Fruit fly (Drosophila melanogaster): ENCODE measurements around the gene CG5521.

Gene CG5521

dm6 chr3R:26952200-26952856 is 14.4 kb upstream of the CG5521 start:
- TF ChIP-seq CG8478 (optimal IDR thresholded peaks at IDR 0.05) (no peak), usp (GFP tag; optimal IDR thresholded peaks at IDR 0.05) (no peak), psq (optimal IDR thresholded peaks at IDR 0.05) (no peak), Dll (optimal IDR thresholded peaks at IDR 0.05) (no peak), EcR (GFP tag; optimal IDR thresholded peaks at IDR 0.05) (no peak), pan (optimal IDR thresholded peaks at IDR 0.05) (no peak)

- TF ChIP-seq CG8478 (optimal IDR thresholded peaks at IDR 0.05), result no peak
Measured at dm6 chr3R:26952857-26953477, 13.8 kb upstream of the CG5521 start.

dm6 chr3R:26953478-26953874 is 13.3 kb upstream of the CG5521 start:
- no peak for TF ChIP-seq pan (optimal IDR thresholded peaks at IDR 0.05)
- no peak for TF ChIP-seq usp (GFP tag; optimal IDR thresholded peaks at IDR 0.05)
- TF ChIP-seq CG8478 (optimal IDR thresholded peaks at IDR 0.05), result no peak
- TF ChIP-seq Dll (optimal IDR thresholded peaks at IDR 0.05), result no peak
- TF ChIP-seq EcR (GFP tag; optimal IDR thresholded peaks at IDR 0.05), result no peak
- no peak for TF ChIP-seq psq (optimal IDR thresholded peaks at IDR 0.05)

dm6 chr3R:26954020-26954672 is 12.6 kb upstream of the CG5521 start:
- TF ChIP-seq CG8478 (optimal IDR thresholded peaks at IDR 0.05) (peak; percentile 44), pan (optimal IDR thresholded peaks at IDR 0.05) (peak; percentile 71), psq (optimal IDR thresholded peaks at IDR 0.05) (no peak), EcR (GFP tag; optimal IDR thresholded peaks at IDR 0.05) (no peak), Dll (optimal IDR thresholded peaks at IDR 0.05) (no peak)

dm6 chr3R:26955527-26955926 is 11.2 kb upstream of the CG5521 start:
- TF ChIP-seq EcR (GFP tag; optimal IDR thresholded peaks at IDR 0.05) (no peak), psq (optimal IDR thresholded peaks at IDR 0.05) (no peak), pan (optimal IDR thresholded peaks at IDR 0.05) (no peak), Dll (optimal IDR thresholded peaks at IDR 0.05) (no peak), usp (GFP tag; optimal IDR thresholded peaks at IDR 0.05) (no peak), CG8478 (optimal IDR thresholded peaks at IDR 0.05) (no peak)

- no peak for TF ChIP-seq Dll (optimal IDR thresholded peaks at IDR 0.05)
- TF ChIP-seq pan (optimal IDR thresholded peaks at IDR 0.05), result no peak
- no peak for TF ChIP-seq usp (GFP tag; optimal IDR thresholded peaks at IDR 0.05)
- no peak for TF ChIP-seq CG8478 (optimal IDR thresholded peaks at IDR 0.05)
Measured at dm6 chr3R:26956376-26957062, 10.2 kb upstream of the CG5521 start.

dm6 chr3R:26957132-26957531 is 9.6 kb upstream of the CG5521 start:
- no peak for TF ChIP-seq pan (optimal IDR thresholded peaks at IDR 0.05)
- TF ChIP-seq CG8478 (optimal IDR thresholded peaks at IDR 0.05), result no peak
- no peak for TF ChIP-seq EcR (GFP tag; optimal IDR thresholded peaks at IDR 0.05)
- no peak for TF ChIP-seq psq (optimal IDR thresholded peaks at IDR 0.05)
- TF ChIP-seq usp (GFP tag; optimal IDR thresholded peaks at IDR 0.05), result no peak
- no peak for TF ChIP-seq Dll (optimal IDR thresholded peaks at IDR 0.05)

dm6 chr3R:26958314-26958979 is 8.3 kb upstream of the CG5521 start, which contains the start of gene CG6330:
CG6330 (minus strand) TSS chr3R:26958491.
- TF ChIP-seq CG8478 (optimal IDR thresholded peaks at IDR 0.05) (no peak), psq (optimal IDR thresholded peaks at IDR 0.05) (no peak), pan (optimal IDR thresholded peaks at IDR 0.05) (no peak), usp (GFP tag; optimal IDR thresholded peaks at IDR 0.05) (no peak), EcR (GFP tag; optimal IDR thresholded peaks at IDR 0.05) (no peak), Dll (optimal IDR thresholded peaks at IDR 0.05) (no peak)

- TF ChIP-seq psq (optimal IDR thresholded peaks at IDR 0.05) (no peak), CG8478 (optimal IDR thresholded peaks at IDR 0.05) (no peak), EcR (GFP tag; optimal IDR thresholded peaks at IDR 0.05) (peak in 1 of 2 experiments; percentile 62), pan (optimal IDR thresholded peaks at IDR 0.05) (no peak), Dll (optimal IDR thresholded peaks at IDR 0.05) (no peak)
Measured at dm6 chr3R:26960496-26960895, 6.2 kb upstream of the CG5521 start.

- TF ChIP-seq usp (GFP tag; optimal IDR thresholded peaks at IDR 0.05), result no peak
- no peak for TF ChIP-seq psq (optimal IDR thresholded peaks at IDR 0.05)
- no peak for TF ChIP-seq CG8478 (optimal IDR thresholded peaks at IDR 0.05)
- no peak for TF ChIP-seq Dll (optimal IDR thresholded peaks at IDR 0.05)
Measured at dm6 chr3R:26963747-26964174, 3.0 kb upstream of the CG5521 start.

dm6 chr3R:26964452-26965133 is 2.1 kb upstream of the CG5521 start, which contains the start of gene Tsp97E:
Tsp97E (minus strand) TSS chr3R:26964817.
- TF ChIP-seq psq (optimal IDR thresholded peaks at IDR 0.05), result no peak
- no peak for TF ChIP-seq Dll (optimal IDR thresholded peaks at IDR 0.05)
- no peak for TF ChIP-seq EcR (GFP tag; optimal IDR thresholded peaks at IDR 0.05)
- TF ChIP-seq CG8478 (optimal IDR thresholded peaks at IDR 0.05), result no peak
- no peak for TF ChIP-seq pan (optimal IDR thresholded peaks at IDR 0.05)
- TF ChIP-seq usp (GFP tag; optimal IDR thresholded peaks at IDR 0.05), result no peak
